Fruit fly (Drosophila melanogaster) S2 (cell line): Measurements from ENCODE around the gene CG14856.

ENCODE experiments used
- CG8478 ChIP-seq: fragments of >200 bp; optimal IDR thresholded peaks from 2 replicates; lab custom pipeline; 2018
- CTCF ChIP-seq, 2 experiments: fragments of >200 bp; optimal IDR thresholded peaks; 2 replicates each; lab custom pipeline; 2018

dm6 chr3R:14785335-14785734, 13.5 kb upstream of the CG14856 start:
- TF ChIP-seq CG8478 (no peak), CTCF (optimal IDR thresholded peaks at IDR 0.05; lab: Kevin White, UChicago) (no peak)
